1 worm cellular context compared by ENCODE assay signal in the genomic region with DNA sequence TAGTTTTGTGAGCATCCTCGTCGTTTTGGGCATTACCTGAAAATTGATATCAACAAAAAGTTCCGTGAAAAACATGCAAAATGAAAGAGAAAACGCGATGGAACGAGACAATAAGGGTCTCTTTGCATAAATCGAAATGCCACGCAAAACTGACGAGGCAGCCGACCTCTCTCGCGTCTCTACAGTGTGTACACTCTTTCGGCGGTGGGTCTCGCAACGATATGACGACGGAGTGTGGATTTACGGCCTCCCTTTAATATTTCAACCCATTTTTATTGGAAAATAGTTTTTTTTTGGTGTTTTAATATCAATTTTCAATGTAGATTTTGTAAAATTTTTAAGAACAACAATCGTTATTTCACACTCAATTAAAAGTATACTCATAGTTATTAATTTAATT.
TF ChIP-seq lines count a peak whose summit lies in the region.

Gene tag-123, minus strand, starts transcription at position 36 of the 400 bp plus-strand sequence.

TF ChIP-seq in whole organism, L1 larva, 84 proteins besides CTCF, POLR2A, EP300 and RAD21 (continued from another document):
- TF ChIP-seq pqm-1 (tag; optimal IDR thresholded peaks at IDR 0.05; lab: Kevin White, UChicago), result no peak
- no peak for TF ChIP-seq Y116A8C.19 (tag; optimal IDR thresholded peaks at IDR 0.05; lab: Kevin White, UChicago; ENCODE audit: borderline replicate concordance)
- TF ChIP-seq ceh-82 (tag; optimal IDR thresholded peaks at IDR 0.05; lab: Kevin White, UChicago), result peak in 2 of 3 experiments; percentile 26 to 70
- no peak for TF ChIP-seq mef-2 (tag; optimal IDR thresholded peaks at IDR 0.05; lab: Kevin White, UChicago)
- TF ChIP-seq nhr-77 (tag; optimal IDR thresholded peaks at IDR 0.05; lab: Kevin White, UChicago), result no peak
- TF ChIP-seq snu-23 (GFP tag; optimal IDR thresholded peaks at IDR 0.05; lab: Kevin White, UChicago), result peak; percentile 70
- TF ChIP-seq C04F5.9 (tag; optimal IDR thresholded peaks at IDR 0.05; lab: Kevin White, UChicago), result no peak
- peak; percentile 69 for TF ChIP-seq xbp-1 (tag; optimal IDR thresholded peaks at IDR 0.05; lab: Kevin White, UChicago)
- peak; percentile 63 for TF ChIP-seq nhr-20 (tag; optimal IDR thresholded peaks at IDR 0.05; lab: Kevin White, UChicago)
- no peak for TF ChIP-seq egl-27 (tag; optimal IDR thresholded peaks at IDR 0.05; lab: Kevin White, UChicago)
- TF ChIP-seq nhr-85 (tag; lab: Kevin White, UChicago), result peak; percentile 74
- no peak for TF ChIP-seq nhr-237 (tag; optimal IDR thresholded peaks at IDR 0.05; lab: Kevin White, UChicago)
- no peak for TF ChIP-seq irx-1 (tag; optimal IDR thresholded peaks at IDR 0.05; lab: Kevin White, UChicago)
- TF ChIP-seq elt-2 (tag; optimal IDR thresholded peaks at IDR 0.05; lab: Kevin White, UChicago), result no peak
- peak; percentile 33 for TF ChIP-seq unc-86 (tag; optimal IDR thresholded peaks at IDR 0.05; lab: Kevin White, UChicago)
- TF ChIP-seq ets-5 (GFP tag; IDR thresholded peaks at IDR 0.05; lab: Robert Waterston, UW), result no peak
- peak; percentile 70 for TF ChIP-seq nhr-71 (tag; optimal IDR thresholded peaks at IDR 0.05; lab: Kevin White, UChicago)
- TF ChIP-seq sptf-1 (tag; optimal IDR thresholded peaks at IDR 0.05; lab: Kevin White, UChicago), result no peak
- peak; percentile 68 for TF ChIP-seq blmp-1 (tag; optimal IDR thresholded peaks at IDR 0.05; lab: Kevin White, UChicago)
- TF ChIP-seq hlh-17 (GFP tag; optimal IDR thresholded peaks at IDR 0.05; lab: Kevin White, UChicago; ENCODE audit: borderline replicate concordance), result no peak
- TF ChIP-seq zag-1 (tag; optimal IDR thresholded peaks at IDR 0.05; lab: Kevin White, UChicago), result no peak
- no peak for TF ChIP-seq hlh-4 (tag; optimal IDR thresholded peaks at IDR 0.05; lab: Kevin White, UChicago)
- no peak for TF ChIP-seq nhr-12 (tag; optimal IDR thresholded peaks at IDR 0.05; lab: Kevin White, UChicago)
- TF ChIP-seq mab-9 (GFP tag; IDR thresholded peaks at IDR 0.05; lab: Robert Waterston, UW), result no peak
- peak; percentile 50 for TF ChIP-seq tbx-2 (tag; optimal IDR thresholded peaks at IDR 0.05; lab: Kevin White, UChicago)
- no peak for TF ChIP-seq snpc-4 (tag; optimal IDR thresholded peaks at IDR 0.05; lab: Kevin White, UChicago)
